Fruit fly (Drosophila melanogaster) whole organism, embryonic: ENCODE measurements around the gene CG15332.

Source experiments
- CG10431 ChIP-seq: fragments of 200-800 bp; sonication (Bioruptor generic); optimal IDR thresholded peaks from 3 replicates; lab custom pipeline; 2018; ENCODE audit warnings: missing biosample characterization, mild to moderate bottlenecking, missing genetic modification characterization
- CG11247 ChIP-seq: fragments of 200-800 bp; sonication (Bioruptor generic); IDR thresholded peaks from 2 replicates; pipeline ENCODE4 v1.3.6; 2022; ENCODE audit warnings: missing biosample characterization, missing genetic modification characterization
- CG11504 ChIP-seq: fragments of 200-800 bp; sonication (Bioruptor generic); optimal IDR thresholded peaks from 3 replicates; lab custom pipeline; 2019; ENCODE audit warnings: missing biosample characterization, mild to moderate bottlenecking, missing genetic modification characterization, moderate library complexity
- CG11695 ChIP-seq: fragments of 200-800 bp; sonication (Bioruptor generic); IDR thresholded peaks from 3 replicates; pipeline ENCODE4 v1.3.6; 2022; ENCODE audit warnings: missing biosample characterization, missing genetic modification characterization
- CG12391 ChIP-seq: fragments of 200-800 bp; sonication (Bioruptor generic); optimal IDR thresholded peaks from 3 replicates; lab custom pipeline; 2018; ENCODE audit warnings: missing biosample characterization, mild to moderate bottlenecking, missing genetic modification characterization, moderate library complexity
- CG12769 ChIP-seq: fragments of 200-800 bp; sonication (Bioruptor generic); optimal IDR thresholded peaks from 2 replicates; lab custom pipeline; 2019; ENCODE audit warnings: missing biosample characterization, mild to moderate bottlenecking, missing genetic modification characterization, moderate library complexity
- CG15073 ChIP-seq: fragments of 200-800 bp; sonication (Bioruptor generic); optimal IDR thresholded peaks from 2 replicates; lab custom pipeline; 2016; ENCODE audit warnings: missing biosample characterization, missing genetic modification characterization
- CG15479 ChIP-seq: fragments of 200-800 bp; sonication (Bioruptor generic); optimal IDR thresholded peaks from 3 replicates; lab custom pipeline; 2019; ENCODE audit warnings: missing biosample characterization, mild to moderate bottlenecking, missing genetic modification characterization, moderate library complexity
- CG1602 ChIP-seq: fragments of 200-800 bp; sonication (Bioruptor generic); optimal IDR thresholded peaks from 3 replicates; lab custom pipeline; 2016; ENCODE audit warnings: missing biosample characterization, missing genetic modification characterization
- CG18262 ChIP-seq: fragments of 200-800 bp; optimal IDR thresholded peaks from 3 replicates; lab custom pipeline; 2019; ENCODE audit warnings: missing biosample characterization, mild to moderate bottlenecking, missing genetic modification characterization, moderate library complexity
- CG2678 ChIP-seq: fragments of 200-800 bp; sonication (Bioruptor generic); optimal IDR thresholded peaks from 3 replicates; lab custom pipeline; 2019; ENCODE audit warnings: missing biosample characterization, mild to moderate bottlenecking, missing genetic modification characterization, moderate library complexity
- CG3065 ChIP-seq: fragments of 200-800 bp; sonication (Bioruptor generic); optimal IDR thresholded peaks from 2 replicates; lab custom pipeline; 2016; ENCODE audit warnings: missing biosample characterization, missing genetic modification characterization
- CG4617 ChIP-seq: fragments of 200-800 bp; sonication (Bioruptor generic); optimal IDR thresholded peaks from 3 replicates; lab custom pipeline; 2016; ENCODE audit warnings: missing biosample characterization, missing genetic modification characterization, borderline replicate concordance
- CG5180 ChIP-seq: fragments of 200-800 bp; sonication (Bioruptor generic); optimal IDR thresholded peaks from 3 replicates; lab custom pipeline; 2017; ENCODE audit warnings: missing biosample characterization, missing genetic modification characterization, mild to moderate bottlenecking, moderate library complexity, missing genetic modification reagents
- CG6254 ChIP-seq: fragments of 200-800 bp; sonication (Bioruptor generic); optimal IDR thresholded peaks from 3 replicates; lab custom pipeline; 2017; ENCODE audit warnings: mild to moderate bottlenecking, missing biosample characterization, missing genetic modification reagents, missing genetic modification characterization
- CG6683 ChIP-seq: fragments of 200-800 bp; sonication (Bioruptor generic); optimal IDR thresholded peaks from 2 replicates; lab custom pipeline; 2017; ENCODE audit warnings: missing biosample characterization, mild to moderate bottlenecking, missing genetic modification characterization, missing genetic modification reagents
- CG9437 ChIP-seq: fragments of 200-800 bp; sonication (Bioruptor generic); optimal IDR thresholded peaks from 2 replicates; lab custom pipeline; 2018; ENCODE audit warnings: missing biosample characterization, mild to moderate bottlenecking, missing genetic modification characterization
- CG9609 ChIP-seq: fragments of 200-800 bp; sonication (Bioruptor generic); optimal IDR thresholded peaks from 3 replicates; lab custom pipeline; 2016; ENCODE audit warnings: missing biosample characterization, missing genetic modification characterization
- Chrac-16 ChIP-seq: fragments of 200-800 bp; sonication (Bioruptor generic); optimal IDR thresholded peaks from 3 replicates; lab custom pipeline; 2016; ENCODE audit warnings: missing biosample characterization, missing genetic modification characterization
- Gug ChIP-seq: fragments of 200-800 bp; sonication (Bioruptor generic); IDR thresholded peaks from 4 replicates; pipeline ENCODE4 v1.3.6; 2022; ENCODE audit warnings: missing biosample characterization, missing genetic modification characterization
- H2.0 ChIP-seq: fragments of 200-800 bp; sonication (Bioruptor generic); IDR thresholded peaks from 2 replicates; pipeline ENCODE4 v1.3.6; 2022; ENCODE audit warnings: missing biosample characterization, missing genetic modification characterization
- Hmr ChIP-seq: fragments of 200-800 bp; sonication (Bioruptor generic); optimal IDR thresholded peaks from 3 replicates; lab custom pipeline; 2017; ENCODE audit warnings: mild to moderate bottlenecking, missing biosample characterization, missing genetic modification reagents, missing genetic modification characterization
- MESR4 ChIP-seq: fragments of 200-800 bp; sonication (Bioruptor generic); optimal IDR thresholded peaks from 2 replicates; lab custom pipeline; 2018; ENCODE audit warnings: missing biosample characterization, mild to moderate bottlenecking, missing genetic modification characterization, moderate library complexity
- Mes4 ChIP-seq: fragments of 200-800 bp; sonication (Bioruptor generic); optimal IDR thresholded peaks from 2 replicates; lab custom pipeline; 2016; ENCODE audit warnings: missing biosample characterization, missing genetic modification characterization
- NC2β ChIP-seq: fragments of 200-800 bp; sonication (Bioruptor generic); optimal IDR thresholded peaks from 2 replicates; lab custom pipeline; 2016; ENCODE audit warnings: missing biosample characterization, missing genetic modification characterization
- Poxn ChIP-seq: fragments of 200-800 bp; sonication (Bioruptor generic); IDR thresholded peaks from 2 replicates; pipeline ENCODE4 v1.3.6; 2022; ENCODE audit warnings: missing biosample characterization, missing genetic modification characterization
- Scr ChIP-seq: fragments of 200-800 bp; sonication (Bioruptor generic); IDR thresholded peaks from 2 replicates; pipeline ENCODE4 v1.3.6; 2022; ENCODE audit warnings: missing biosample characterization, missing genetic modification characterization; ENCODE audit not compliant: partially characterized antibody
- Sin3A ChIP-seq: fragments of >200 bp; optimal IDR thresholded peaks from 2 replicates; lab custom pipeline; 2018
- Sox102F ChIP-seq: fragments of 200-800 bp; sonication (Bioruptor generic); optimal IDR thresholded peaks from 2 replicates; lab custom pipeline; 2018; ENCODE audit warnings: missing biosample characterization, mild to moderate bottlenecking, missing genetic modification characterization, moderate library complexity
- Ssrp ChIP-seq: fragments of 200-800 bp; sonication (Bioruptor generic); optimal IDR thresholded peaks from 2 replicates; lab custom pipeline; 2018; ENCODE audit warnings: missing biosample characterization, mild to moderate bottlenecking, missing genetic modification characterization, moderate library complexity
- Xrp1 ChIP-seq: fragments of 200-800 bp; sonication (Bioruptor generic); IDR thresholded peaks from 2 replicates; pipeline ENCODE4 v1.3.6; 2022; ENCODE audit warnings: missing biosample characterization, missing genetic modification characterization
- ase ChIP-seq: fragments of 200-800 bp; sonication (Bioruptor generic); IDR thresholded peaks from 3 replicates; pipeline ENCODE4 v1.3.6; 2022; ENCODE audit warnings: missing biosample characterization, missing genetic modification characterization
- cato ChIP-seq: fragments of 200-800 bp; sonication (Bioruptor generic); optimal IDR thresholded peaks from 2 replicates; lab custom pipeline; 2016; ENCODE audit warnings: missing biosample characterization, missing genetic modification characterization, borderline replicate concordance
- crc ChIP-seq: fragments of 200-800 bp; sonication (Bioruptor generic); optimal IDR thresholded peaks from 2 replicates; lab custom pipeline; 2016; ENCODE audit warnings: missing biosample characterization, missing genetic modification characterization
- ftz-f1 ChIP-seq: fragments of 200-800 bp; sonication (Bioruptor generic); optimal IDR thresholded peaks from 2 replicates; lab custom pipeline; 2016; ENCODE audit warnings: missing biosample characterization, missing genetic modification characterization
- grau ChIP-seq: fragments of 200-800 bp; optimal IDR thresholded peaks from 3 replicates; lab custom pipeline; 2019; ENCODE audit warnings: missing biosample characterization, mild to moderate bottlenecking, missing genetic modification characterization, moderate library complexity
- her ChIP-seq: fragments of 200-800 bp; sonication (Bioruptor generic); optimal IDR thresholded peaks from 2 replicates; lab custom pipeline; 2016; ENCODE audit warnings: missing biosample characterization, missing genetic modification characterization
- jumu ChIP-seq: fragments of 200-800 bp; sonication (Bioruptor generic); optimal IDR thresholded peaks from 3 replicates; lab custom pipeline; 2016; ENCODE audit warnings: missing biosample characterization, missing genetic modification characterization
- klu ChIP-seq: fragments of 200-800 bp; sonication (Bioruptor generic); IDR thresholded peaks from 2 replicates; pipeline ENCODE4 v1.3.6; 2022; ENCODE audit warnings: missing biosample characterization, missing genetic modification characterization
- lov ChIP-seq, 2 experiments: fragments of 200-800 bp in 1 of 2; fragments of >200 bp in 1 of 2; sonication (Bioruptor generic) in 1 of 2; IDR thresholded peaks in 1 of 2; optimal IDR thresholded peaks in 1 of 2; 2 replicates in 1 of 2; 3 replicates in 1 of 2; pipeline versions ENCODE4 v1.3.6 to Lab custom; 2017 to 2022; ENCODE audit warnings: missing biosample characterization in 1 of 2, missing genetic modification characterization in 1 of 2
- nom ChIP-seq: fragments of 200-800 bp; sonication (Bioruptor generic); optimal IDR thresholded peaks from 2 replicates; lab custom pipeline; 2017; ENCODE audit warnings: missing biosample characterization, missing genetic modification characterization, mild to moderate bottlenecking, moderate library complexity, missing genetic modification reagents
- pum ChIP-seq: fragments of 200-800 bp; sonication (Bioruptor generic); optimal IDR thresholded peaks from 2 replicates; lab custom pipeline; 2016; ENCODE audit warnings: missing biosample characterization, missing genetic modification characterization
- tin ChIP-seq: fragments of 200-800 bp; sonication (Bioruptor generic); optimal IDR thresholded peaks from 3 replicates; lab custom pipeline; 2016; ENCODE audit warnings: missing biosample characterization, missing genetic modification characterization
- tll ChIP-seq, 2 experiments: fragments of 200-800 bp in 1 of 2; fragments of >200 bp in 1 of 2; sonication (Bioruptor generic) in 1 of 2; optimal IDR thresholded peaks; 2 replicates each; lab custom pipeline; 2017 to 2019; ENCODE audit warnings: missing biosample characterization in 2 of 2, missing genetic modification characterization in 2 of 2, mild to moderate bottlenecking in 1 of 2, moderate library complexity in 1 of 2
- wek ChIP-seq: fragments of 200-800 bp; sonication (Bioruptor generic); optimal IDR thresholded peaks from 3 replicates; lab custom pipeline; 2018; ENCODE audit warnings: missing biosample characterization, mild to moderate bottlenecking, missing genetic modification characterization, moderate library complexity
- wor ChIP-seq: fragments of 200-800 bp; sonication (Bioruptor generic); IDR thresholded peaks from 2 replicates; pipeline ENCODE4 v1.3.6; 2022; ENCODE audit warnings: missing biosample characterization, missing genetic modification characterization
- zen ChIP-seq: fragments of 200-800 bp; sonication (Bioruptor generic); optimal IDR thresholded peaks from 3 replicates; lab custom pipeline; 2018; ENCODE audit warnings: missing biosample characterization, mild to moderate bottlenecking, missing genetic modification characterization, moderate library complexity

Gene CG15332

dm6 chrX:7937588-7938481, 18.0 kb downstream of the CG15332 start (continued):
- 0 out of 2 replicates have a peak, but pooled peaks have one; percentile 40 for TF ChIP-seq H2.0 (GFP tag; lab: Robert Waterston, UW)
- TF ChIP-seq nom (GFP tag; lab: Kevin White, UChicago) = peak; percentile 40
- peak; percentile 58 for TF ChIP-seq Hmr (GFP tag; lab: Kevin White, UChicago)
- TF ChIP-seq Scr (GFP tag; lab: Robert Waterston, UW) = no peak
- peak; percentile 78 for TF ChIP-seq CG11695
- TF ChIP-seq Sox102F = peak; percentile 87
- TF ChIP-seq klu (GFP tag; lab: Robert Waterston, UW) = peak; percentile 61; the same call in 1 of the 2 replicates
- TF ChIP-seq grau (tag; lab: Kevin White, UChicago) = peak; percentile 74
- TF ChIP-seq ftz-f1 (GFP tag; lab: Kevin White, UChicago) = no peak
- TF ChIP-seq CG11247 (GFP tag; lab: Robert Waterston, UW) = no peak
- no peak for TF ChIP-seq Poxn (GFP tag; lab: Robert Waterston, UW)
- peak; percentile 94 for TF ChIP-seq CG15479 (GFP tag; lab: Kevin White, UChicago)
- peak; percentile 2 for TF ChIP-seq CG15073 (GFP tag; lab: Kevin White, UChicago)
- peak; percentile 45 for TF ChIP-seq CG4617 (GFP tag; lab: Kevin White, UChicago)
- TF ChIP-seq Xrp1 (GFP tag; lab: Robert Waterston, UW) = peak; percentile 80
- TF ChIP-seq jumu = peak; percentile 89
- TF ChIP-seq CG3065 = peak; percentile 53
- peak; percentile 82 for TF ChIP-seq tin (GFP tag; lab: Kevin White, UChicago)
- TF ChIP-seq Sin3A (lab: Kevin White, UChicago) = no peak
- peak; percentile 77 for TF ChIP-seq CG5180 (GFP tag; lab: Kevin White, UChicago)
- peak; percentile 87 for TF ChIP-seq Mes4 (GFP tag; lab: Kevin White, UChicago)
- TF ChIP-seq CG6254 (GFP tag; lab: Kevin White, UChicago) = peak; percentile 77
- peak; percentile 73 for TF ChIP-seq CG1602
- TF ChIP-seq NC2β (GFP tag; lab: Kevin White, UChicago) = peak; percentile 79
- TF ChIP-seq CG2678 (tag; lab: Kevin White, UChicago) = peak; percentile 87
- TF ChIP-seq zen (tag; lab: Kevin White, UChicago) = peak; percentile 54
- TF ChIP-seq CG9609 = peak; percentile 88
- peak; percentile 12 for TF ChIP-seq wek (GFP tag; lab: Kevin White, UChicago)
- TF ChIP-seq Ssrp = peak; percentile 88
- TF ChIP-seq CG9437 = peak; percentile 87
- TF ChIP-seq pum (GFP tag; lab: Kevin White, UChicago) = peak; percentile 86
- peak; percentile 41 for TF ChIP-seq CG6683
- peak; percentile 82 for TF ChIP-seq Chrac-16 (GFP tag; lab: Kevin White, UChicago)
- TF ChIP-seq Gug (GFP tag; lab: Robert Waterston, UW) = peak; percentile 82
- TF ChIP-seq CG12769 (tag; lab: Kevin White, UChicago) = no peak
- TF ChIP-seq ase = peak; percentile 51; the same call in 1 of the 3 replicates
- TF ChIP-seq CG18262 = peak; percentile 92
- peak; percentile 83 for TF ChIP-seq CG12391 (tag; lab: Kevin White, UChicago)
- TF ChIP-seq lov (optimal IDR thresholded peaks at IDR 0.05; lab: Kevin White, UChicago) = no peak
- no peak for TF ChIP-seq lov (GFP tag; IDR thresholded peaks at IDR 0.05; lab: Robert Waterston, UW)
- TF ChIP-seq MESR4 (GFP tag; lab: Kevin White, UChicago) = no peak
- peak; percentile 63 to 74 for TF ChIP-seq tll (GFP tag; optimal IDR thresholded peaks at IDR 0.05; lab: Kevin White, UChicago)
- TF ChIP-seq crc (GFP tag; lab: Kevin White, UChicago) = peak; percentile 57
- TF ChIP-seq her (GFP tag; lab: Kevin White, UChicago) = peak; percentile 53
- TF ChIP-seq wor (GFP tag; lab: Robert Waterston, UW) = peak; percentile 83
- TF ChIP-seq CG11504 (tag; lab: Kevin White, UChicago) = peak; percentile 89
- TF ChIP-seq CG10431 (GFP tag; lab: Kevin White, UChicago) = peak; percentile 86
- TF ChIP-seq cato (GFP tag; lab: Kevin White, UChicago) = peak; percentile 74
